Fruit fly (Drosophila melanogaster) whole organism, adult: ENCODE results near the gene CG12730.

ENCODE experiments used
- CG14711 ChIP-seq: fragments of 200-800 bp; sonication (Bioruptor generic); optimal IDR thresholded peaks from 2 replicates; lab custom pipeline; 2018; ENCODE audit warnings: missing biosample characterization, mild to moderate bottlenecking, missing genetic modification characterization, moderate library complexity
- CG7045 ChIP-seq: fragments of 200-800 bp; sonication (Bioruptor generic); optimal IDR thresholded peaks from 2 replicates; lab custom pipeline; 2017; ENCODE audit warnings: missing biosample characterization, mild to moderate bottlenecking, missing genetic modification characterization
- CG7101 ChIP-seq: fragments of 200-800 bp; sonication (Bioruptor generic); optimal IDR thresholded peaks from 2 replicates; lab custom pipeline; 2018; ENCODE audit warnings: missing biosample characterization, mild to moderate bottlenecking, missing genetic modification characterization, moderate library complexity
- Clk ChIP-seq: fragments of 200-800 bp; sonication (Bioruptor generic); optimal IDR thresholded peaks from 2 replicates; lab custom pipeline; 2017; ENCODE audit warnings: missing biosample characterization, missing genetic modification characterization
- Hr96 ChIP-seq: fragments of 200-800 bp; sonication (Bioruptor generic); optimal IDR thresholded peaks from 2 replicates; lab custom pipeline; 2016; ENCODE audit warnings: missing biosample characterization, missing genetic modification characterization
- Mnt ChIP-seq: fragments of 200-800 bp; sonication (Bioruptor generic); optimal IDR thresholded peaks from 2 replicates; lab custom pipeline; 2016; ENCODE audit warnings: missing biosample characterization, mild to moderate bottlenecking, missing genetic modification characterization
- bab1 ChIP-seq: fragments of 200-800 bp; sonication (Bioruptor generic); optimal IDR thresholded peaks from 3 replicates; lab custom pipeline; 2019; ENCODE audit warnings: missing biosample characterization, mild to moderate bottlenecking, missing genetic modification characterization, moderate library complexity
- cic ChIP-seq: fragments of 200-800 bp; sonication (Bioruptor generic); optimal IDR thresholded peaks from 2 replicates; lab custom pipeline; 2017; ENCODE audit warnings: missing biosample characterization, mild to moderate bottlenecking, missing genetic modification characterization, moderate library complexity
- kay ChIP-seq: fragments of 200-800 bp; sonication (Bioruptor generic); peaks from one replicate; lab custom pipeline; 2016; ENCODE audit warnings: missing biosample characterization, missing genetic modification characterization, borderline replicate concordance
- tj ChIP-seq: fragments of 200-800 bp; sonication (Bioruptor generic); optimal IDR thresholded peaks from 3 replicates; lab custom pipeline; 2017; ENCODE audit warnings: missing biosample characterization, mild to moderate bottlenecking, missing genetic modification characterization, moderate library complexity

DNA sequence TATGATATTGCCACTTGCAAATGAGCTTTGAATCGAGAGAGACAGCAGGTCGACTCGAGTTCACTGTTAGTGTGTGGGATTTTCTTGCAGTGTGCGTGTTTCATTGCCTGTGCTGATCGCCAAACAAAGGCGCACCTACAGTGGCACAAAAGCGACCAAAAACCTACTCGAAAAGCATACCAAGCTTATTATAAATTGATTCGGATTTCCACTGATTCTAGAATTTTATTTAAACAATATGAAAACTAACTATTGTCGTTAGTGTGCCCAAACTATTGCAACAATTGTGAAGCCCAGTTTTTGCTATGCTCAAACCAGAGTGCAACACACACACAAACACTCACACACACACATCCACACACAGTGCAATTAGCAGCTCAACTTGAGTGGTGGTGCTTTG lies 42.1 kb downstream of the CG12730 start:
- TF ChIP-seq CG7101 (tag; lab: Kevin White, UChicago) (no peak), tj (GFP tag; lab: Kevin White, UChicago) (no peak), cic (no peak), kay (GFP tag; lab: Kevin White, UChicago) (no peak), Clk (no peak), Hr96 (no peak), Mnt (GFP tag; lab: Kevin White, UChicago) (no peak), bab1 (GFP tag; lab: Kevin White, UChicago) (no peak), CG7045 (GFP tag; lab: Kevin White, UChicago) (no peak), CG14711 (tag; lab: Kevin White, UChicago) (no peak)
